Fruit fly (Drosophila melanogaster) whole organism, prepupa: ENCODE results near the gene CG10841.

Experiments used
- Blimp-1 ChIP-seq: fragments of 200-800 bp; sonication (Bioruptor generic); optimal IDR thresholded peaks from 3 replicates; lab custom pipeline; 2017; ENCODE audit warnings: missing biosample characterization, missing genetic modification characterization, mild to moderate bottlenecking, moderate library complexity, missing genetic modification reagents
- CG10631 ChIP-seq: fragments of 200-800 bp; sonication (Bioruptor generic); optimal IDR thresholded peaks from 2 replicates; lab custom pipeline; 2016; ENCODE audit warnings: missing biosample characterization, missing genetic modification characterization
- CG11294 ChIP-seq: fragments of 200-800 bp; sonication (Bioruptor generic); IDR thresholded peaks from 2 replicates; pipeline ENCODE4 v1.3.6; 2022; ENCODE audit warnings: missing biosample characterization, missing genetic modification characterization
- CG11902 ChIP-seq: fragments of 200-800 bp; sonication (Bioruptor generic); optimal IDR thresholded peaks from 3 replicates; lab custom pipeline; 2016; ENCODE audit warnings: missing biosample characterization, missing genetic modification characterization
- CG15336 ChIP-seq: fragments of 200-800 bp; sonication (Bioruptor generic); IDR thresholded peaks from 2 replicates; pipeline ENCODE4 v1.3.6; 2022; ENCODE audit warnings: missing biosample characterization, missing genetic modification characterization
- CG1621 ChIP-seq: fragments of 200-800 bp; sonication (Bioruptor generic); optimal IDR thresholded peaks from 3 replicates; lab custom pipeline; 2018; ENCODE audit warnings: missing biosample characterization, mild to moderate bottlenecking, missing genetic modification characterization
- CG16779 ChIP-seq: fragments of 200-800 bp; sonication (Bioruptor generic); optimal IDR thresholded peaks from 3 replicates; lab custom pipeline; 2017; ENCODE audit warnings: missing biosample characterization, mild to moderate bottlenecking, missing genetic modification characterization
- CG31627 ChIP-seq: fragments of 200-800 bp; sonication (Bioruptor generic); optimal IDR thresholded peaks from 3 replicates; lab custom pipeline; 2016; ENCODE audit warnings: missing biosample characterization, missing genetic modification characterization
- CG32006 ChIP-seq: fragments of 200-800 bp; sonication (Bioruptor generic); optimal IDR thresholded peaks from 3 replicates; lab custom pipeline; 2017; ENCODE audit warnings: missing biosample characterization, mild to moderate bottlenecking, missing genetic modification characterization
- CG34406 ChIP-seq: fragments of 200-800 bp; sonication (Bioruptor generic); optimal IDR thresholded peaks from 3 replicates; lab custom pipeline; 2016; ENCODE audit warnings: missing biosample characterization, missing genetic modification characterization
- CG3919 ChIP-seq: fragments of 200-800 bp; sonication (Bioruptor generic); optimal IDR thresholded peaks from 3 replicates; lab custom pipeline; 2016; ENCODE audit warnings: missing biosample characterization, missing genetic modification characterization
- CG4318 ChIP-seq: fragments of 200-800 bp; sonication (Bioruptor generic); optimal IDR thresholded peaks from 3 replicates; lab custom pipeline; 2017; ENCODE audit warnings: missing biosample characterization, mild to moderate bottlenecking, missing genetic modification characterization
- CG6163 ChIP-seq: fragments of 200-800 bp; sonication (Bioruptor generic); IDR thresholded peaks from 3 replicates; pipeline ENCODE4 v1.3.6; 2022; ENCODE audit warnings: missing biosample characterization, missing genetic modification characterization
- CG6276 ChIP-seq: fragments of 200-800 bp; sonication (Bioruptor generic); optimal IDR thresholded peaks from 2 replicates; lab custom pipeline; 2017; ENCODE audit warnings: missing biosample characterization, mild to moderate bottlenecking, missing genetic modification characterization
- CG6792 ChIP-seq: fragments of 200-800 bp; sonication (Bioruptor generic); optimal IDR thresholded peaks from 3 replicates; lab custom pipeline; 2016; ENCODE audit warnings: missing biosample characterization, missing genetic modification characterization
- CG6808 ChIP-seq: fragments of 200-800 bp; sonication (Bioruptor generic); optimal IDR thresholded peaks from 3 replicates; lab custom pipeline; 2017; ENCODE audit warnings: missing biosample characterization, missing genetic modification characterization, mild to moderate bottlenecking, moderate library complexity, missing genetic modification reagents
- CG6854 ChIP-seq: fragments of 200-800 bp; sonication (Bioruptor generic); optimal IDR thresholded peaks from 2 replicates; lab custom pipeline; 2017; ENCODE audit warnings: missing biosample characterization, mild to moderate bottlenecking, missing genetic modification characterization
- CG7368 ChIP-seq: fragments of 200-800 bp; sonication (Bioruptor generic); optimal IDR thresholded peaks from 3 replicates; lab custom pipeline; 2016; ENCODE audit warnings: missing biosample characterization, missing genetic modification characterization
- CG8119 ChIP-seq: fragments of 200-800 bp; sonication (Bioruptor generic); IDR thresholded peaks from 3 replicates; pipeline ENCODE4 v1.3.6; 2022; ENCODE audit warnings: missing biosample characterization, missing genetic modification characterization
- CG8319 ChIP-seq: fragments of 200-800 bp; sonication (Bioruptor generic); optimal IDR thresholded peaks from 3 replicates; lab custom pipeline; 2016; ENCODE audit warnings: missing biosample characterization, missing genetic modification characterization
- CG8632 ChIP-seq: fragments of 200-800 bp; sonication (Bioruptor generic); optimal IDR thresholded peaks from 3 replicates; lab custom pipeline; 2016; ENCODE audit warnings: missing biosample characterization, missing genetic modification characterization
- CG9139 ChIP-seq: fragments of 200-800 bp; sonication (Bioruptor generic); optimal IDR thresholded peaks from 3 replicates; lab custom pipeline; 2017; ENCODE audit warnings: missing biosample characterization, mild to moderate bottlenecking, missing genetic modification characterization
- Eip78C ChIP-seq: fragments of 200-800 bp; sonication (Bioruptor generic); peaks from one replicate; lab custom pipeline; 2016; ENCODE audit warnings: missing biosample characterization, missing genetic modification characterization
- Eip93F ChIP-seq: fragments of 200-800 bp; sonication (Bioruptor generic); optimal IDR thresholded peaks from 2 replicates; lab custom pipeline; 2016; ENCODE audit warnings: missing biosample characterization, mild to moderate bottlenecking, missing genetic modification characterization
- Ets21C ChIP-seq: fragments of 200-800 bp; sonication (Bioruptor generic); optimal IDR thresholded peaks from 3 replicates; lab custom pipeline; 2016; ENCODE audit warnings: missing biosample characterization, missing genetic modification characterization
- Ets96B ChIP-seq: fragments of 200-800 bp; optimal IDR thresholded peaks from 2 replicates; lab custom pipeline; 2019; ENCODE audit warnings: missing biosample characterization, mild to moderate bottlenecking, missing genetic modification characterization, moderate library complexity
- Gug ChIP-seq: fragments of 200-800 bp; sonication (Bioruptor generic); IDR thresholded peaks from 2 replicates; pipeline ENCODE4 v1.3.6; 2022; ENCODE audit warnings: missing biosample characterization, missing genetic modification characterization
- Hr38 ChIP-seq: sonication (Bioruptor generic); optimal IDR thresholded peaks from 2 replicates; lab custom pipeline; 2016; ENCODE audit warnings: missing biosample characterization, missing genetic modification characterization
- Hr39 ChIP-seq: fragments of 200-800 bp; sonication (Bioruptor generic); optimal IDR thresholded peaks from 2 replicates; lab custom pipeline; 2016; ENCODE audit warnings: missing biosample characterization, missing genetic modification characterization
- OdsH ChIP-seq: fragments of 200-800 bp; sonication (Bioruptor generic); optimal IDR thresholded peaks from 3 replicates; lab custom pipeline; 2016; ENCODE audit warnings: missing biosample characterization, missing genetic modification characterization
- Smox ChIP-seq: fragments of 200-800 bp; sonication (Bioruptor generic); optimal IDR thresholded peaks from 3 replicates; lab custom pipeline; 2016; ENCODE audit warnings: missing biosample characterization, missing genetic modification characterization
- Sox14 ChIP-seq: fragments of 200-800 bp; sonication (Bioruptor generic); optimal IDR thresholded peaks from 3 replicates; lab custom pipeline; 2016; ENCODE audit warnings: missing biosample characterization, missing genetic modification characterization
- Sox15 ChIP-seq: fragments of 200-800 bp; sonication (Bioruptor generic); optimal IDR thresholded peaks from 3 replicates; lab custom pipeline; 2016; ENCODE audit warnings: missing biosample characterization, missing genetic modification characterization
- achi ChIP-seq: fragments of 200-800 bp; sonication (Bioruptor generic); optimal IDR thresholded peaks from 3 replicates; lab custom pipeline; 2016; ENCODE audit warnings: missing biosample characterization, missing genetic modification characterization
- dac ChIP-seq: fragments of 200-800 bp; sonication (Bioruptor generic); optimal IDR thresholded peaks from 2 replicates; lab custom pipeline; 2017; ENCODE audit warnings: missing biosample characterization, mild to moderate bottlenecking, missing genetic modification characterization
- dsx ChIP-seq: fragments of 200-800 bp; optimal IDR thresholded peaks from 3 replicates; lab custom pipeline; 2019; ENCODE audit warnings: missing biosample characterization, mild to moderate bottlenecking, missing genetic modification characterization, moderate library complexity; ENCODE audit not compliant: poor library complexity, severe bottlenecking
- eg ChIP-seq: fragments of 200-800 bp; sonication (Bioruptor generic); IDR thresholded peaks from 3 replicates; pipeline ENCODE4 v1.3.6; 2022; ENCODE audit warnings: missing biosample characterization, missing genetic modification characterization
- fd59A ChIP-seq: fragments of 200-800 bp; sonication (Bioruptor generic); optimal IDR thresholded peaks from 2 replicates; lab custom pipeline; 2017; ENCODE audit warnings: missing biosample characterization, mild to moderate bottlenecking, missing genetic modification characterization, missing genetic modification reagents
- fkh ChIP-seq: fragments of 200-800 bp; sonication (Bioruptor generic); optimal IDR thresholded peaks from 3 replicates; lab custom pipeline; 2017; ENCODE audit warnings: missing biosample characterization, mild to moderate bottlenecking, missing genetic modification characterization, moderate library complexity
- lz ChIP-seq: fragments of 200-800 bp; sonication (Bioruptor generic); optimal IDR thresholded peaks from 3 replicates; lab custom pipeline; 2016; ENCODE audit warnings: missing biosample characterization, missing genetic modification characterization
- net ChIP-seq: fragments of 200-800 bp; sonication (Bioruptor generic); optimal IDR thresholded peaks from 3 replicates; lab custom pipeline; 2016; ENCODE audit warnings: missing biosample characterization, missing genetic modification characterization
- pdm3 ChIP-seq: fragments of 200-800 bp; sonication (Bioruptor generic); optimal IDR thresholded peaks from 3 replicates; lab custom pipeline; 2016; ENCODE audit warnings: missing biosample characterization, missing genetic modification characterization
- salr ChIP-seq, 2 experiments: fragments of 200-800 bp; sonication (Bioruptor generic); optimal IDR thresholded peaks; 3 replicates each; lab custom pipeline; 2016 to 2018; ENCODE audit warnings: missing biosample characterization in 2 of 2, missing genetic modification characterization in 2 of 2, mild to moderate bottlenecking in 1 of 2
- ss ChIP-seq, 2 experiments: fragments of 200-800 bp; sonication (Bioruptor generic); optimal IDR thresholded peaks; 2 replicates in 1 of 2; 3 replicates in 1 of 2; lab custom pipeline; 2017 to 2018; ENCODE audit warnings: mild to moderate bottlenecking in 2 of 2, missing biosample characterization in 2 of 2, missing genetic modification characterization in 2 of 2, moderate library complexity in 1 of 2
- svp ChIP-seq: fragments of 200-800 bp; sonication (Bioruptor generic); peaks from one replicate; lab custom pipeline; 2016; ENCODE audit warnings: missing biosample characterization, missing genetic modification characterization
- vri ChIP-seq: fragments of 200-800 bp; sonication (Bioruptor generic); optimal IDR thresholded peaks from 3 replicates; lab custom pipeline; 2016; ENCODE audit warnings: missing biosample characterization, mild to moderate bottlenecking, missing genetic modification characterization

Gene CG10841

dm6 chr3R:13659865-13660738 lies 28.4 kb downstream of the CG10841 start, which contains the start of gene Hrb87F:
TSS of gene Hrb87F (minus strand) at chr3R:13660531.
- TF ChIP-seq CG31627 (GFP tag; lab: Kevin White, UChicago) (no peak), dsx (peak; percentile 26), CG15336 (GFP tag; lab: Robert Waterston, UW) (no peak), CG6792 (GFP tag; lab: Kevin White, UChicago) (no peak), CG16779 (tag; lab: Kevin White, UChicago) (no peak), Gug (no peak), CG6808 (GFP tag; lab: Kevin White, UChicago) (peak; percentile 55), lz (GFP tag; lab: Kevin White, UChicago) (peak; percentile 10), CG34406 (no peak), Ets96B (peak; percentile 1), Smox (GFP tag; lab: Kevin White, UChicago) (no peak), achi (GFP tag; lab: Kevin White, UChicago) (no peak), CG9139 (peak; percentile 52), dac (GFP tag; lab: Kevin White, UChicago) (no peak), CG8119 (GFP tag; lab: Robert Waterston, UW) (no peak; the same call in 2 of the 3 replicates), CG11294 (no peak), CG32006 (GFP tag; lab: Kevin White, UChicago) (no peak), CG1621 (tag; lab: Kevin White, UChicago) (no peak), Sox15 (GFP tag; lab: Kevin White, UChicago) (no peak), CG8632 (no peak), CG6276 (GFP tag; lab: Kevin White, UChicago) (no peak), net (GFP tag; lab: Kevin White, UChicago) (no peak), fd59A (no peak), Eip93F (GFP tag; lab: Kevin White, UChicago) (no peak), ss (GFP tag; optimal IDR thresholded peaks at IDR 0.05; lab: Kevin White, UChicago) (peak; percentile 54 to 56), CG4318 (GFP tag; lab: Kevin White, UChicago) (no peak), eg (peak; percentile 23), Hr39 (no peak), pdm3 (GFP tag; lab: Kevin White, UChicago) (no peak), vri (GFP tag; lab: Kevin White, UChicago) (peak; percentile 33), Sox14 (GFP tag; lab: Kevin White, UChicago) (no peak), CG6163 (peak; percentile 7; the same call in 2 of the 3 replicates), CG6854 (GFP tag; lab: Kevin White, UChicago) (peak; percentile 79), CG10631 (GFP tag; lab: Kevin White, UChicago) (no peak), OdsH (GFP tag; lab: Kevin White, UChicago) (no peak), salr (GFP tag; optimal IDR thresholded peaks at IDR 0.05; lab: Kevin White, UChicago) (no peak), CG3919 (GFP tag; lab: Kevin White, UChicago) (no peak)

DNA sequence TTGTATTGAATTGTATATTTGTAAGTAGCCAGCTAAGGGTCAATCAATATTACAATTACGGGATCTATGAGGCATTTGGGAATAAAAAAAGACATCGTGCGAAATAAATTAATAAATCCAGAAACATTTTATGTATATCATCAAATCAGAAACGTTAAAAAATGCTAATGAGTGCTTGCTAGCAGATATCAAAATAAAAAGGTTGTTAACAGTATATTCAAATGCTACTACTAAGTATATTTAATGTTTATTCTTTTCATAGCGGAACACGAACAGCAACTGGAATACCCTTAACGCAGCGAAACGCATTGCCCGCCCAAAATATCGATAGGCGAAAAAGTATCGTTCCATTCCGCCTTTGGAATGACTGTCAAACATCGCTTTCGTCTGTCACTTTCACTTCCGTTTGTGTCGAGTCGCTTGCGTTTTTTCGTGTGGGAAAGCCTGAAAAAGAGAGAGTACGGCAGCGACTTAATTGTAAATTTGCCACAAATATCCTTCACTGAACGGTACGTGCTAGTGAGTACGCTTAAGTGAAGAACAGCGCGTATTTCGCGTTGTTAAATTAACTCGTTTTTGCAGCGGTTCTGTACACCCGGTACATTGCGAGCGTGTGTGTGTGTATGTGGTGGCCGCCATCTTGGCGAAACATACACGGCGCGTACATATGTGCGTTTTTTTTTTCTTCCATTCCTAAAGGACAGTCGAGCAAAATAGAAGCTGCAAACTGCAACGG lies 29.4 kb downstream of the CG10841 start, which contains the start of gene B52:
Gene B52 (plus strand): TSS at position 388 of the 736 bp plus-strand sequence.
- TF ChIP-seq eg (peak; percentile 62; the same call in 2 of the 3 replicates), CG4318 (GFP tag; lab: Kevin White, UChicago) (no peak), fkh (GFP tag; lab: Kevin White, UChicago) (no peak), vri (GFP tag; lab: Kevin White, UChicago) (peak; percentile 77), CG9139 (peak; percentile 59), CG31627 (GFP tag; lab: Kevin White, UChicago) (peak; percentile 66), achi (GFP tag; lab: Kevin White, UChicago) (peak; percentile 99), CG8319 (GFP tag; lab: Kevin White, UChicago) (peak; percentile 22), CG6276 (GFP tag; lab: Kevin White, UChicago) (no peak), CG11902 (GFP tag; lab: Kevin White, UChicago) (no peak), CG34406 (peak; percentile 69), CG6163 (peak; percentile 58; the same call in 1 of the 3 replicates), Ets21C (GFP tag; lab: Kevin White, UChicago) (peak; percentile 11), CG3919 (GFP tag; lab: Kevin White, UChicago) (peak; percentile 69), CG8632 (peak; percentile 58), Eip78C (GFP tag; lab: Kevin White, UChicago) (peak; percentile 87), CG15336 (GFP tag; lab: Robert Waterston, UW) (peak; percentile 44; the same call in 1 of the 2 replicates), Blimp-1 (GFP tag; lab: Kevin White, UChicago) (peak; percentile 94), Sox14 (GFP tag; lab: Kevin White, UChicago) (peak; percentile 48), Hr38 (no peak), svp (GFP tag; lab: Kevin White, UChicago) (peak; percentile 45), Hr39 (peak; percentile 59), CG7368 (GFP tag; lab: Kevin White, UChicago) (peak; percentile 52)
